Fruit fly (Drosophila melanogaster) whole organism, embryonic: ENCODE measurements around the gene C901.
A peak's percentile ranks its signal among the peaks of the same experiment; 100 is the strongest.

Experiments
- BEAF-32 ChIP-seq: fragments of 200-800 bp; sonication (Bioruptor generic); optimal IDR thresholded peaks from 3 replicates; lab custom pipeline; 2017; ENCODE audit warnings: missing biosample characterization, missing genetic modification characterization, mild to moderate bottlenecking, moderate library complexity, missing genetic modification reagents
- CG12236 ChIP-seq: fragments of 200-800 bp; sonication (Bioruptor generic); optimal IDR thresholded peaks from 2 replicates; lab custom pipeline; 2016; ENCODE audit warnings: missing biosample characterization, missing genetic modification characterization
- CG13775 ChIP-seq: fragments of 200-800 bp; sonication (Bioruptor generic); optimal IDR thresholded peaks from 3 replicates; lab custom pipeline; 2017; ENCODE audit warnings: missing biosample characterization, mild to moderate bottlenecking, missing genetic modification characterization
- CG14014 ChIP-seq: fragments of 200-800 bp; sonication (Bioruptor generic); IDR thresholded peaks from 2 replicates; pipeline ENCODE4 v1.3.6; 2022; ENCODE audit warnings: missing biosample characterization, missing genetic modification characterization
- CG14050 ChIP-seq: fragments of 200-800 bp; sonication (Bioruptor generic); IDR thresholded peaks from 3 replicates; pipeline ENCODE4 v1.3.6; 2022; ENCODE audit warnings: missing biosample characterization, missing genetic modification characterization
- CG1529 ChIP-seq: fragments of 200-800 bp; sonication (Bioruptor generic); optimal IDR thresholded peaks from 3 replicates; lab custom pipeline; 2018; ENCODE audit warnings: missing biosample characterization, missing genetic modification characterization
- CG16779 ChIP-seq: fragments of 200-800 bp; sonication (Bioruptor generic); IDR thresholded peaks from 2 replicates; pipeline ENCODE4 v1.3.6; 2022; ENCODE audit warnings: missing biosample characterization, missing genetic modification characterization
- CG2116 ChIP-seq: fragments of 200-800 bp; sonication (Bioruptor generic); optimal IDR thresholded peaks from 3 replicates; lab custom pipeline; 2018; ENCODE audit warnings: missing biosample characterization, mild to moderate bottlenecking, missing genetic modification characterization
- CG30431 ChIP-seq: fragments of 200-800 bp; sonication (Bioruptor generic); optimal IDR thresholded peaks from 2 replicates; lab custom pipeline; 2017; ENCODE audit warnings: missing biosample characterization, missing genetic modification characterization
- CG31365 ChIP-seq: fragments of 200-800 bp; sonication (Bioruptor generic); optimal IDR thresholded peaks from 2 replicates; lab custom pipeline; 2018; ENCODE audit warnings: missing biosample characterization, mild to moderate bottlenecking, missing genetic modification characterization
- CG32532 ChIP-seq: fragments of 200-800 bp; sonication (Bioruptor generic); IDR thresholded peaks from 2 replicates; pipeline ENCODE4 v1.3.6; 2022; ENCODE audit warnings: missing biosample characterization, missing genetic modification characterization
- CG4854 ChIP-seq: fragments of 200-800 bp; sonication (Bioruptor generic); optimal IDR thresholded peaks from 2 replicates; lab custom pipeline; 2016; ENCODE audit warnings: missing biosample characterization, missing genetic modification characterization, inconsistent platforms
- CG7357 ChIP-seq: fragments of 200-800 bp; sonication (Bioruptor generic); IDR thresholded peaks from 3 replicates; pipeline ENCODE4 v1.3.6; 2022; ENCODE audit warnings: missing biosample characterization, missing genetic modification characterization
- CG7839 ChIP-seq: fragments of 200-800 bp; sonication (Bioruptor generic); optimal IDR thresholded peaks from 3 replicates; lab custom pipeline; 2018; ENCODE audit warnings: missing biosample characterization, mild to moderate bottlenecking, missing genetic modification characterization, moderate library complexity
- CG8388 ChIP-seq: fragments of 200-800 bp; sonication (Bioruptor generic); optimal IDR thresholded peaks from 2 replicates; lab custom pipeline; 2019; ENCODE audit warnings: missing biosample characterization, mild to moderate bottlenecking, missing genetic modification characterization, moderate library complexity
- CG9932 ChIP-seq: fragments of 200-800 bp; sonication (Bioruptor generic); IDR thresholded peaks from 2 replicates; pipeline ENCODE4 v1.3.6; 2022; ENCODE audit warnings: missing biosample characterization, missing genetic modification characterization
- Elba2 ChIP-seq: fragments of 200-800 bp; sonication (Bioruptor generic); optimal IDR thresholded peaks from 3 replicates; lab custom pipeline; 2016; ENCODE audit warnings: missing biosample characterization, missing genetic modification characterization
- Ets65A ChIP-seq: fragments of 200-800 bp; sonication (Bioruptor generic); peaks from one replicate; lab custom pipeline; 2016; ENCODE audit warnings: missing biosample characterization, missing genetic modification characterization
- Fer1 ChIP-seq: fragments of 200-800 bp; sonication (Bioruptor generic); optimal IDR thresholded peaks from 2 replicates; lab custom pipeline; 2017; ENCODE audit warnings: missing biosample characterization, mild to moderate bottlenecking, missing genetic modification characterization
- HLH3B ChIP-seq: fragments of 200-800 bp; sonication (Bioruptor generic); IDR thresholded peaks from 2 replicates; pipeline ENCODE4 v1.3.6; 2022; ENCODE audit warnings: missing biosample characterization, missing genetic modification characterization
- Hand ChIP-seq: fragments of 200-800 bp; sonication (Bioruptor generic); optimal IDR thresholded peaks from 2 replicates; lab custom pipeline; 2017; ENCODE audit warnings: mild to moderate bottlenecking, missing biosample characterization, missing genetic modification reagents, missing genetic modification characterization
- Max ChIP-seq: fragments of 200-800 bp; sonication (Bioruptor generic); optimal IDR thresholded peaks from 2 replicates; lab custom pipeline; 2016; ENCODE audit warnings: missing biosample characterization, mild to moderate bottlenecking, missing genetic modification characterization
- Myb ChIP-seq: fragments of 200-800 bp; sonication (Bioruptor generic); optimal IDR thresholded peaks from 2 replicates; lab custom pipeline; 2016; ENCODE audit warnings: missing biosample characterization, missing genetic modification characterization
- NFAT ChIP-seq: fragments of 200-800 bp; sonication (Bioruptor generic); IDR thresholded peaks from 2 replicates; pipeline ENCODE4 v1.3.6; 2022; ENCODE audit warnings: missing biosample characterization, missing genetic modification characterization
- Optix ChIP-seq: fragments of 200-800 bp; sonication (Bioruptor generic); IDR thresholded peaks from 3 replicates; pipeline ENCODE4 v1.3.6; 2022; ENCODE audit warnings: missing biosample characterization, missing genetic modification characterization
- Rx ChIP-seq: fragments of 200-800 bp; sonication (Bioruptor generic); IDR thresholded peaks from 2 replicates; pipeline ENCODE4 v1.3.6; 2022; ENCODE audit warnings: missing biosample characterization, missing genetic modification characterization
- Trl ChIP-seq, 3 experiments: fragments of >200 bp in 2 of 3; fragments of 200-800 bp in 1 of 3; sonication (Bioruptor generic) in 1 of 3; optimal IDR thresholded peaks; 2 replicates in 1 of 3; 3 replicates in 2 of 3; lab custom pipeline; 2016 to 2017; ENCODE audit warnings: missing biosample characterization in 1 of 3, missing genetic modification characterization in 1 of 3
- amos ChIP-seq: fragments of 200-800 bp; sonication (Bioruptor generic); IDR thresholded peaks from 2 replicates; pipeline ENCODE4 v1.3.6; 2022; ENCODE audit warnings: missing biosample characterization, missing genetic modification characterization; ENCODE audit not compliant: partially characterized antibody
- bbx ChIP-seq: fragments of 200-800 bp; sonication (Bioruptor generic); IDR thresholded peaks from 2 replicates; pipeline ENCODE4 v1.3.6; 2022; ENCODE audit warnings: missing biosample characterization, missing genetic modification characterization; ENCODE audit not compliant: partially characterized antibody
- cato ChIP-seq: fragments of 200-800 bp; sonication (Bioruptor generic); optimal IDR thresholded peaks from 2 replicates; lab custom pipeline; 2016; ENCODE audit warnings: missing biosample characterization, missing genetic modification characterization, borderline replicate concordance
- cg ChIP-seq: fragments of 200-800 bp; sonication (Bioruptor generic); optimal IDR thresholded peaks from 3 replicates; lab custom pipeline; 2019; ENCODE audit warnings: missing biosample characterization, mild to moderate bottlenecking, missing genetic modification characterization, moderate library complexity
- chm ChIP-seq: fragments of 200-800 bp; sonication (Bioruptor generic); IDR thresholded peaks from 2 replicates; pipeline ENCODE4 v1.3.6; 2022; ENCODE audit warnings: missing biosample characterization, missing genetic modification characterization
- exex ChIP-seq: fragments of 200-800 bp; sonication (Bioruptor generic); optimal IDR thresholded peaks from 4 replicates; lab custom pipeline; 2018; ENCODE audit warnings: missing biosample characterization, mild to moderate bottlenecking, missing genetic modification characterization, moderate library complexity
- fd3F ChIP-seq: fragments of 200-800 bp; sonication (Bioruptor generic); optimal IDR thresholded peaks from 2 replicates; lab custom pipeline; 2018; ENCODE audit warnings: missing biosample characterization, mild to moderate bottlenecking, missing genetic modification characterization, moderate library complexity
- hb ChIP-seq: fragments of 200-800 bp; sonication (Bioruptor generic); IDR thresholded peaks from 3 replicates; pipeline ENCODE4 v1.3.6; 2022; ENCODE audit warnings: missing biosample characterization, missing genetic modification characterization; ENCODE audit not compliant: partially characterized antibody
- insv ChIP-seq, 2 experiments: fragments of 200-800 bp; sonication (Bioruptor generic); optimal IDR thresholded peaks; 3 replicates each; lab custom pipeline; 2016 to 2018; ENCODE audit warnings: missing biosample characterization in 2 of 2, missing genetic modification characterization in 2 of 2
- inv ChIP-seq: fragments of 200-800 bp; sonication (Bioruptor generic); IDR thresholded peaks from 2 replicates; pipeline ENCODE4 v1.3.6; 2022; ENCODE audit warnings: missing biosample characterization, missing genetic modification characterization; ENCODE audit not compliant: partially characterized antibody
- kah ChIP-seq: fragments of 200-800 bp; sonication (Bioruptor generic); optimal IDR thresholded peaks from 2 replicates; lab custom pipeline; 2018; ENCODE audit warnings: missing biosample characterization, mild to moderate bottlenecking, missing genetic modification characterization
- kni ChIP-seq: fragments of 200-800 bp; sonication (Bioruptor generic); optimal IDR thresholded peaks from 3 replicates; lab custom pipeline; 2017; ENCODE audit warnings: mild to moderate bottlenecking, missing biosample characterization, missing genetic modification reagents, missing genetic modification characterization
- pfk ChIP-seq: fragments of 200-800 bp; sonication (Bioruptor generic); optimal IDR thresholded peaks from 2 replicates; lab custom pipeline; 2018; ENCODE audit warnings: missing biosample characterization, mild to moderate bottlenecking, missing genetic modification characterization, moderate library complexity
- row ChIP-seq: fragments of 200-800 bp; sonication (Bioruptor generic); IDR thresholded peaks from 3 replicates; pipeline ENCODE4 v1.3.6; 2022; ENCODE audit warnings: missing biosample characterization, missing genetic modification characterization
- sd ChIP-seq: fragments of 200-800 bp; sonication (Bioruptor generic); optimal IDR thresholded peaks from 3 replicates; lab custom pipeline; 2018; ENCODE audit warnings: missing biosample characterization, mild to moderate bottlenecking, missing genetic modification characterization, moderate library complexity
- sqz ChIP-seq: fragments of 200-800 bp; sonication (Bioruptor generic); optimal IDR thresholded peaks from 3 replicates; lab custom pipeline; 2018; ENCODE audit warnings: missing biosample characterization, mild to moderate bottlenecking, missing genetic modification characterization
- stwl ChIP-seq: fragments of 200-800 bp; sonication (Bioruptor generic); optimal IDR thresholded peaks from 3 replicates; lab custom pipeline; 2018; ENCODE audit warnings: missing biosample characterization, mild to moderate bottlenecking, missing genetic modification characterization, moderate library complexity
- tll ChIP-seq, 2 experiments: fragments of 200-800 bp in 1 of 2; fragments of >200 bp in 1 of 2; sonication (Bioruptor generic) in 1 of 2; optimal IDR thresholded peaks; 2 replicates each; lab custom pipeline; 2017 to 2019; ENCODE audit warnings: missing biosample characterization in 2 of 2, missing genetic modification characterization in 2 of 2, mild to moderate bottlenecking in 1 of 2, moderate library complexity in 1 of 2
- ttk ChIP-seq: fragments of 200-800 bp; sonication (Bioruptor generic); IDR thresholded peaks from 2 replicates; pipeline ENCODE4 v2.1.2; 2022; ENCODE audit warnings: missing biosample characterization, missing genetic modification characterization
- unc-4 ChIP-seq: fragments of 200-800 bp; sonication (Bioruptor generic); IDR thresholded peaks from 2 replicates; pipeline ENCODE4 v1.3.6; 2022; ENCODE audit warnings: missing biosample characterization, missing genetic modification characterization; ENCODE audit not compliant: partially characterized antibody
- vvl ChIP-seq: fragments of 200-800 bp; sonication (Bioruptor generic); IDR thresholded peaks from 2 replicates; pipeline ENCODE4 v1.3.6; 2022; ENCODE audit warnings: missing biosample characterization, missing genetic modification characterization

The C901 gene

DNA sequence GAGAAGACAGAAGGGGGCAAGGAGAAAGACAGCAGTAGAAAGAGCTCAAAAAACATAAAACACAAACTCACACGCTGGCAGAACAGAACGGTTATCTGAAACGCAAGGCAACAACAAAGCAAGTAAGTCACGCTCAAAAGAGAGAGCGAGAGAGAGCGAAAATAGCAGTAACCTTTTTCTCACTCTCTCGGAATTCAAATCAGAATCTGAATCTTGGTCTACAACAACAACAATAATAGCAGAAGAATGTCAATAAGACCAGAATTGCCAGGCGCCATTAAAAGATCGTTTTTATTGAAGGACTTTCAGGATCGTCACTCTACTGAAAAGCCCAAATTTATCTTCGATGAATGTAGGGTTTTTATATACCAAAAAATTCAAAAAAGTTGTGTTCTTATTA is 35.7 kb downstream of the C901 start (continued):
- no peak for TF ChIP-seq fd3F
- no peak for TF ChIP-seq CG14050 (GFP tag; lab: Robert Waterston, UW)
- TF ChIP-seq Trl (optimal IDR thresholded peaks at IDR 0.05; lab: Kevin White, UChicago) = peak; percentile 43 to 48
- TF ChIP-seq Trl (GFP tag; optimal IDR thresholded peaks at IDR 0.05; lab: Kevin White, UChicago) = no peak
- TF ChIP-seq CG7357 (GFP tag; lab: Robert Waterston, UW) = no peak
- no peak for TF ChIP-seq CG2116 (GFP tag; lab: Kevin White, UChicago)
- no peak for TF ChIP-seq CG13775 (GFP tag; lab: Kevin White, UChicago)
- no peak for TF ChIP-seq CG14014 (GFP tag; lab: Robert Waterston, UW)
- peak; percentile 62 for TF ChIP-seq sd
- peak in 1 of 2 experiments; percentile 81 for TF ChIP-seq insv (GFP tag; optimal IDR thresholded peaks at IDR 0.05; lab: Kevin White, UChicago)
- TF ChIP-seq cg (GFP tag; lab: Kevin White, UChicago) = no peak
- no peak for TF ChIP-seq CG8388
- TF ChIP-seq Optix (GFP tag; lab: Robert Waterston, UW) = no peak
- TF ChIP-seq kah = no peak
- no peak for TF ChIP-seq unc-4 (GFP tag; lab: Robert Waterston, UW)
- no peak for TF ChIP-seq CG1529 (GFP tag; lab: Kevin White, UChicago)
- TF ChIP-seq Rx (GFP tag; lab: Robert Waterston, UW) = no peak
- no peak for TF ChIP-seq CG4854 (GFP tag; lab: Kevin White, UChicago)
- TF ChIP-seq Hand = no peak
- no peak for TF ChIP-seq Max (GFP tag; lab: Kevin White, UChicago)
- no peak for TF ChIP-seq cato (GFP tag; lab: Kevin White, UChicago)
- TF ChIP-seq CG7839 (tag; lab: Kevin White, UChicago) = no peak
- TF ChIP-seq exex = no peak
- no peak for TF ChIP-seq CG30431

dm6 chrX:10930553-10931092 is 36.3 kb downstream of the C901 start, which contains the start of gene Myo10A:
Gene Myo10A (plus strand): TSS chrX:10930840.
- TF ChIP-seq kni (GFP tag; lab: Kevin White, UChicago) (no peak), CG12236 (GFP tag; lab: Kevin White, UChicago) (no peak), CG31365 (no peak), tll (GFP tag; optimal IDR thresholded peaks at IDR 0.05; lab: Kevin White, UChicago) (no peak), CG32532 (0 out of 2 replicates have a peak, but pooled peaks have one; percentile 29), CG9932 (peak; percentile 37; the same call in 1 of the 2 replicates), Myb (GFP tag; lab: Kevin White, UChicago) (no peak), row (GFP tag; lab: Robert Waterston, UW) (peak; percentile 27; the same call in 1 of the 3 replicates), HLH3B (no peak), sqz (GFP tag; lab: Kevin White, UChicago) (peak; percentile 50), hb (GFP tag; lab: Robert Waterston, UW) (0 out of 3 replicates have a peak, but pooled peaks have one; percentile 17), sd (peak; percentile 59), Elba2 (GFP tag; lab: Kevin White, UChicago) (peak; percentile 81), vvl (peak; percentile 21; the same call in 1 of the 2 replicates), inv (GFP tag; lab: Robert Waterston, UW) (no peak), Trl (optimal IDR thresholded peaks at IDR 0.05; lab: Kevin White, UChicago) (peak in 1 of 2 experiments; percentile 72), Trl (GFP tag; optimal IDR thresholded peaks at IDR 0.05; lab: Kevin White, UChicago) (no peak), ttk (GFP tag; lab: Robert Waterston, UW) (no peak), pfk (GFP tag; lab: Kevin White, UChicago) (no peak), CG16779 (GFP tag; lab: Robert Waterston, UW) (no peak), stwl (tag; lab: Kevin White, UChicago) (peak; percentile 39), Fer1 (no peak), bbx (0 out of 2 replicates have a peak, but pooled peaks have one; percentile 31), BEAF-32 (GFP tag; lab: Kevin White, UChicago) (peak; percentile 8), chm (0 out of 2 replicates have a peak, but pooled peaks have one; percentile 28), amos (GFP tag; lab: Robert Waterston, UW) (0 out of 2 replicates have a peak, but pooled peaks have one; percentile 16), NFAT (GFP tag; lab: Robert Waterston, UW) (0 out of 2 replicates have a peak, but pooled peaks have one; percentile 17), Ets65A (GFP tag; lab: Kevin White, UChicago) (peak; percentile 23)
